Worm (Caenorhabditis elegans) whole organism, young adult: ENCODE measurements around the gene mnk-1.

Experiments used
- F37B4.10 ChIP-seq: fragments of 200-800 bp; sonication (Bioruptor generic); IDR thresholded peaks from 2 replicates; pipeline ENCODE4 v1.3.6; 2022; ENCODE audit warnings: missing genetic modification characterization, missing compliant biosample characterization
- hlh-12 ChIP-seq: sonication (generic microtip); optimal IDR thresholded peaks from 2 replicates; lab custom pipeline; 2016; ENCODE audit warnings: missing genetic modification characterization, missing compliant biosample characterization
- sea-2 ChIP-seq: fragments of 200-800 bp; sonication (Bioruptor generic); IDR thresholded peaks from 2 replicates; pipeline ENCODE4 v1.3.6; 2022; ENCODE audit warnings: missing genetic modification characterization, missing compliant biosample characterization
- ztf-26 ChIP-seq: sonication (generic microtip); optimal IDR thresholded peaks from 2 replicates; lab custom pipeline; 2017; ENCODE audit warnings: missing genetic modification characterization, missing compliant biosample characterization

- TF ChIP-seq ztf-26 (tag; lab: Kevin White, UChicago) (no peak), F37B4.10 (no peak), sea-2 (no peak), hlh-12 (no peak)
These were observed 4.9 kb upstream of the mnk-1 start for ce11 chrII:10559671-10560184.
